Fruit fly (Drosophila melanogaster) whole organism, embryonic: ENCODE measurements around the gene swa.

Experiments
- Ada2b ChIP-seq: fragments of 200-800 bp; sonication (Bioruptor generic); IDR thresholded peaks from 2 replicates; pipeline ENCODE4 v1.3.6; 2022; ENCODE audit warnings: missing biosample characterization, missing genetic modification characterization
- Awh ChIP-seq: fragments of 200-800 bp; sonication (Bioruptor generic); IDR thresholded peaks from 2 replicates; pipeline ENCODE4, ENCODE4 v1.3.6; 2022; ENCODE audit warnings: missing biosample characterization, missing genetic modification characterization
- B-H1 ChIP-seq: fragments of 200-800 bp; sonication (Bioruptor generic); IDR thresholded peaks from 3 replicates; pipeline ENCODE4 v1.3.6; 2022; ENCODE audit warnings: missing biosample characterization, missing genetic modification characterization
- CG10209 ChIP-seq: fragments of 200-800 bp; sonication (Bioruptor generic); optimal IDR thresholded peaks from 3 replicates; lab custom pipeline; 2017; ENCODE audit warnings: missing biosample characterization, mild to moderate bottlenecking, missing genetic modification characterization, missing genetic modification reagents
- CG10565 ChIP-seq: fragments of 200-800 bp; sonication (Bioruptor generic); optimal IDR thresholded peaks from 3 replicates; lab custom pipeline; 2016; ENCODE audit warnings: missing biosample characterization, mild to moderate bottlenecking, missing genetic modification characterization
- CG12391 ChIP-seq: fragments of 200-800 bp; sonication (Bioruptor generic); optimal IDR thresholded peaks from 3 replicates; lab custom pipeline; 2018; ENCODE audit warnings: missing biosample characterization, mild to moderate bottlenecking, missing genetic modification characterization, moderate library complexity
- CG14050 ChIP-seq: fragments of 200-800 bp; sonication (Bioruptor generic); IDR thresholded peaks from 3 replicates; pipeline ENCODE4 v1.3.6; 2022; ENCODE audit warnings: missing biosample characterization, missing genetic modification characterization
- CG14667 ChIP-seq: fragments of 200-800 bp; sonication (Bioruptor generic); IDR thresholded peaks from 2 replicates; pipeline ENCODE4 v1.3.6; 2022; ENCODE audit warnings: missing biosample characterization, missing genetic modification characterization
- CG15601 ChIP-seq: fragments of 200-800 bp; sonication (Bioruptor generic); optimal IDR thresholded peaks from 3 replicates; lab custom pipeline; 2019; ENCODE audit warnings: missing biosample characterization, mild to moderate bottlenecking, missing genetic modification characterization, moderate library complexity
- CG16815 ChIP-seq: fragments of 200-800 bp; sonication (Bioruptor generic); optimal IDR thresholded peaks from 3 replicates; lab custom pipeline; 2017; ENCODE audit warnings: missing biosample characterization, mild to moderate bottlenecking, missing genetic modification characterization
- CG17385 ChIP-seq: fragments of 200-800 bp; sonication (Bioruptor generic); optimal IDR thresholded peaks from 3 replicates; lab custom pipeline; 2018; ENCODE audit warnings: missing biosample characterization, mild to moderate bottlenecking, missing genetic modification characterization
- CG1832 ChIP-seq: fragments of 200-800 bp; sonication (Bioruptor generic); optimal IDR thresholded peaks from 2 replicates; lab custom pipeline; 2017; ENCODE audit warnings: missing biosample characterization, mild to moderate bottlenecking, missing genetic modification characterization, inconsistent platforms
- CG18599 ChIP-seq: fragments of 200-800 bp; sonication (Bioruptor generic); optimal IDR thresholded peaks from 3 replicates; lab custom pipeline; 2017; ENCODE audit warnings: missing biosample characterization, missing genetic modification characterization, mild to moderate bottlenecking, moderate library complexity, missing genetic modification reagents
- CG18764 ChIP-seq: fragments of 200-800 bp; sonication (Bioruptor generic); optimal IDR thresholded peaks from 3 replicates; lab custom pipeline; 2016; ENCODE audit warnings: missing biosample characterization, missing genetic modification characterization
- CG2712 ChIP-seq: fragments of 200-800 bp; optimal IDR thresholded peaks from 3 replicates; lab custom pipeline; 2019; ENCODE audit warnings: missing biosample characterization, mild to moderate bottlenecking, missing genetic modification characterization, moderate library complexity
- CG42726 ChIP-seq: fragments of 200-800 bp; sonication (Bioruptor generic); IDR thresholded peaks from 2 replicates; pipeline ENCODE4 v1.3.6; 2022; ENCODE audit warnings: missing biosample characterization, missing genetic modification characterization; ENCODE audit not compliant: partially characterized antibody
- CG4424 ChIP-seq: fragments of 200-800 bp; sonication (Bioruptor generic); optimal IDR thresholded peaks from 3 replicates; lab custom pipeline; 2016; ENCODE audit warnings: missing biosample characterization, missing genetic modification characterization
- CG4617 ChIP-seq: fragments of 200-800 bp; sonication (Bioruptor generic); optimal IDR thresholded peaks from 3 replicates; lab custom pipeline; 2016; ENCODE audit warnings: missing biosample characterization, missing genetic modification characterization, borderline replicate concordance
- CG4854 ChIP-seq: fragments of 200-800 bp; sonication (Bioruptor generic); optimal IDR thresholded peaks from 2 replicates; lab custom pipeline; 2016; ENCODE audit warnings: missing biosample characterization, missing genetic modification characterization, inconsistent platforms
- CG7357 ChIP-seq: fragments of 200-800 bp; sonication (Bioruptor generic); IDR thresholded peaks from 3 replicates; pipeline ENCODE4 v1.3.6; 2022; ENCODE audit warnings: missing biosample characterization, missing genetic modification characterization
- CG7987 ChIP-seq: fragments of 200-800 bp; sonication (Bioruptor generic); optimal IDR thresholded peaks from 2 replicates; lab custom pipeline; 2018; ENCODE audit warnings: missing biosample characterization, mild to moderate bottlenecking, missing genetic modification characterization, moderate library complexity
- CG8765 ChIP-seq: fragments of 200-800 bp; sonication (Bioruptor generic); IDR thresholded peaks from 2 replicates; pipeline ENCODE4 v1.3.6; 2022; ENCODE audit warnings: missing biosample characterization, missing genetic modification characterization
- CG9817 ChIP-seq: fragments of 200-800 bp; sonication (Bioruptor generic); optimal IDR thresholded peaks from 2 replicates; lab custom pipeline; 2018; ENCODE audit warnings: missing biosample characterization, mild to moderate bottlenecking, missing genetic modification characterization, moderate library complexity
- Camta ChIP-seq: fragments of 200-800 bp; sonication (Bioruptor generic); optimal IDR thresholded peaks from 2 replicates; lab custom pipeline; 2016; ENCODE audit warnings: missing biosample characterization, missing genetic modification characterization
- Chrac-16 ChIP-seq: fragments of 200-800 bp; sonication (Bioruptor generic); optimal IDR thresholded peaks from 3 replicates; lab custom pipeline; 2016; ENCODE audit warnings: missing biosample characterization, missing genetic modification characterization
- MTF-1 ChIP-seq: fragments of 200-800 bp; sonication (Bioruptor generic); optimal IDR thresholded peaks from 2 replicates; lab custom pipeline; 2018; ENCODE audit warnings: missing biosample characterization, mild to moderate bottlenecking, missing genetic modification characterization, borderline replicate concordance
- NK7.1 ChIP-seq: fragments of 200-800 bp; sonication (Bioruptor generic); optimal IDR thresholded peaks from 3 replicates; lab custom pipeline; 2016; ENCODE audit warnings: missing biosample characterization, missing genetic modification characterization
- Nf-YB ChIP-seq: fragments of 200-800 bp; sonication (Bioruptor generic); optimal IDR thresholded peaks from 3 replicates; lab custom pipeline; 2019; ENCODE audit warnings: missing biosample characterization, mild to moderate bottlenecking, missing genetic modification characterization, moderate library complexity
- Oli ChIP-seq: fragments of 200-800 bp; sonication (Bioruptor generic); optimal IDR thresholded peaks from 2 replicates; lab custom pipeline; 2018; ENCODE audit warnings: missing biosample characterization, mild to moderate bottlenecking, missing genetic modification characterization, moderate library complexity
- abd-A ChIP-seq: fragments of 200-800 bp; sonication (Bioruptor generic); optimal IDR thresholded peaks from 3 replicates; lab custom pipeline; 2019; ENCODE audit warnings: missing biosample characterization, mild to moderate bottlenecking, missing genetic modification characterization, moderate library complexity
- ara ChIP-seq: fragments of 200-800 bp; sonication (Bioruptor generic); IDR thresholded peaks from 2 replicates; pipeline ENCODE4 v1.3.6; 2022; ENCODE audit warnings: missing biosample characterization, missing genetic modification characterization
- ase ChIP-seq: fragments of 200-800 bp; sonication (Bioruptor generic); IDR thresholded peaks from 3 replicates; pipeline ENCODE4 v1.3.6; 2022; ENCODE audit warnings: missing biosample characterization, missing genetic modification characterization
- bbx ChIP-seq: fragments of 200-800 bp; sonication (Bioruptor generic); IDR thresholded peaks from 2 replicates; pipeline ENCODE4 v1.3.6; 2022; ENCODE audit warnings: missing biosample characterization, missing genetic modification characterization; ENCODE audit not compliant: partially characterized antibody
- chif ChIP-seq, 2 experiments: fragments of 200-800 bp; sonication (Bioruptor generic); optimal IDR thresholded peaks; 3 replicates each; lab custom pipeline; 2016; ENCODE audit warnings: missing biosample characterization in 2 of 2, missing genetic modification characterization in 2 of 2
- ci ChIP-seq: fragments of 200-800 bp; sonication (Bioruptor generic); IDR thresholded peaks from 3 replicates; pipeline ENCODE4 v1.3.6; 2022; ENCODE audit warnings: missing biosample characterization, missing genetic modification characterization
- fru ChIP-seq: fragments of >200 bp; optimal IDR thresholded peaks from 2 replicates; lab custom pipeline; 2017
- gfzf ChIP-seq: fragments of 200-800 bp; sonication (Bioruptor generic); optimal IDR thresholded peaks from 2 replicates; lab custom pipeline; 2016; ENCODE audit warnings: missing biosample characterization, mild to moderate bottlenecking, missing genetic modification characterization, moderate library complexity
- gsb ChIP-seq: fragments of 200-800 bp; sonication (Bioruptor generic); IDR thresholded peaks from 2 replicates; pipeline ENCODE4 v1.3.6; 2022; ENCODE audit warnings: missing biosample characterization, missing genetic modification characterization
- gsb-n ChIP-seq: fragments of 200-800 bp; sonication (Bioruptor generic); optimal IDR thresholded peaks from 3 replicates; lab custom pipeline; 2018; ENCODE audit warnings: missing biosample characterization, mild to moderate bottlenecking, missing genetic modification characterization
- her ChIP-seq: fragments of 200-800 bp; sonication (Bioruptor generic); optimal IDR thresholded peaks from 2 replicates; lab custom pipeline; 2016; ENCODE audit warnings: missing biosample characterization, missing genetic modification characterization
- insv ChIP-seq, 2 experiments: fragments of 200-800 bp; sonication (Bioruptor generic); optimal IDR thresholded peaks; 3 replicates each; lab custom pipeline; 2016 to 2018; ENCODE audit warnings: missing biosample characterization in 2 of 2, missing genetic modification characterization in 2 of 2
- org-1 ChIP-seq: fragments of 200-800 bp; sonication (Bioruptor generic); optimal IDR thresholded peaks from 2 replicates; lab custom pipeline; 2017; ENCODE audit warnings: missing biosample characterization, missing genetic modification characterization
- pb ChIP-seq: fragments of 200-800 bp; sonication (Bioruptor generic); optimal IDR thresholded peaks from 3 replicates; lab custom pipeline; 2016; ENCODE audit warnings: missing biosample characterization, missing genetic modification characterization
- run ChIP-seq: fragments of 200-800 bp; sonication (Bioruptor generic); optimal IDR thresholded peaks from 3 replicates; lab custom pipeline; 2018; ENCODE audit warnings: missing biosample characterization, mild to moderate bottlenecking, missing genetic modification characterization
- salm ChIP-seq: fragments of 200-800 bp; sonication (Bioruptor generic); optimal IDR thresholded peaks from 2 replicates; lab custom pipeline; 2018; ENCODE audit warnings: missing biosample characterization, mild to moderate bottlenecking, missing genetic modification characterization
- shn ChIP-seq: fragments of 200-800 bp; sonication (Bioruptor generic); optimal IDR thresholded peaks from 3 replicates; lab custom pipeline; 2016; ENCODE audit warnings: missing biosample characterization, missing genetic modification characterization
- sna ChIP-seq: fragments of 200-800 bp; sonication (Bioruptor generic); IDR thresholded peaks from 2 replicates; pipeline ENCODE4 v1.3.6; 2022; ENCODE audit warnings: missing biosample characterization, missing genetic modification characterization; ENCODE audit not compliant: partially characterized antibody
- ssp ChIP-seq: fragments of 200-800 bp; sonication (Bioruptor generic); IDR thresholded peaks from 2 replicates; pipeline ENCODE4 v1.3.6; 2022; ENCODE audit warnings: missing biosample characterization, missing genetic modification characterization
- unpg ChIP-seq: fragments of 200-800 bp; sonication (Bioruptor generic); optimal IDR thresholded peaks from 3 replicates; lab custom pipeline; 2018; ENCODE audit warnings: missing biosample characterization, mild to moderate bottlenecking, missing genetic modification characterization, moderate library complexity
- usp ChIP-seq: fragments of >200 bp; optimal IDR thresholded peaks from 2 replicates; lab custom pipeline; 2017; ENCODE audit warnings: missing biosample characterization, missing genetic modification characterization
- vfl ChIP-seq: fragments of 200-800 bp; sonication (Bioruptor generic); optimal IDR thresholded peaks from 2 replicates; lab custom pipeline; 2016; ENCODE audit warnings: missing biosample characterization, missing genetic modification characterization

The swa gene

DNA sequence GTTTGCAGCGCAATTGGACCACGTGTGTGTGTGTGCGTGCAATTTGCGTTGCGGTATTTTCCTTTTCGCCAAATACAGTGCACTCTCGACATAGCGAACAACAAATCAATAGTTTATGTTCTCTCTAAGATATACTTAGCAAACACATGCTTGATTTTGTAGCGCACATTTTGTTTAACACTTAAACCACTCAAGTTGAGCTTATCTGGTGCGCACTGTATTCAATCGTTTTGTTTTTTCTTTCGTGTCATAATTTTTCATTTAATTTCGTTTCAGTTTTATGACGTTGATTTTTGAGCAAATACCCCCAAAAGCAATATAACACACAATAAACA lies 816 bp upstream of the swa start (continued):
- TF ChIP-seq bbx (GFP tag; lab: Robert Waterston, UW), result no peak
- TF ChIP-seq ara (GFP tag; lab: Robert Waterston, UW), result peak; percentile 73
- no peak for TF ChIP-seq sna
- peak; percentile 69 for TF ChIP-seq CG4424 (GFP tag; lab: Kevin White, UChicago)
- TF ChIP-seq gfzf (GFP tag; lab: Kevin White, UChicago), result no peak
- TF ChIP-seq gsb (GFP tag; lab: Robert Waterston, UW), result peak; percentile 85
- peak; percentile 85 for TF ChIP-seq CG14050
- TF ChIP-seq B-H1 (GFP tag; lab: Robert Waterston, UW), result peak; percentile 83
- TF ChIP-seq CG1832, result no peak
- peak; percentile 68 to 81 for TF ChIP-seq chif (GFP tag; optimal IDR thresholded peaks at IDR 0.05; lab: Kevin White, UChicago)
- peak; percentile 85 for TF ChIP-seq CG17385 (GFP tag; lab: Kevin White, UChicago)
- TF ChIP-seq gsb-n (tag; lab: Kevin White, UChicago), result no peak
- TF ChIP-seq shn (GFP tag; lab: Kevin White, UChicago), result peak; percentile 69
- TF ChIP-seq pb, result peak; percentile 79
- TF ChIP-seq Nf-YB (GFP tag; lab: Kevin White, UChicago), result peak; percentile 54
- peak; percentile 85 for TF ChIP-seq unpg
- TF ChIP-seq org-1 (GFP tag; lab: Kevin White, UChicago), result peak; percentile 74
- peak; percentile 88 for TF ChIP-seq CG14667 (GFP tag; lab: Robert Waterston, UW)
- TF ChIP-seq CG12391 (tag; lab: Kevin White, UChicago), result peak; percentile 79
- peak; percentile 79 for TF ChIP-seq CG7357 (GFP tag; lab: Robert Waterston, UW)
- no peak for TF ChIP-seq abd-A (tag; lab: Kevin White, UChicago)
- TF ChIP-seq CG16815 (GFP tag; lab: Kevin White, UChicago), result peak; percentile 71
- TF ChIP-seq ci, result peak; percentile 93
- TF ChIP-seq run (tag; lab: Kevin White, UChicago), result peak; percentile 50
- peak; percentile 65 for TF ChIP-seq CG4854 (GFP tag; lab: Kevin White, UChicago)
- peak; percentile 24 for TF ChIP-seq CG4617 (GFP tag; lab: Kevin White, UChicago)
- TF ChIP-seq CG18599 (GFP tag; lab: Kevin White, UChicago), result peak; percentile 92
- TF ChIP-seq CG10565 (GFP tag; lab: Kevin White, UChicago), result no peak
- peak; percentile 40 for TF ChIP-seq CG7987 (GFP tag; lab: Kevin White, UChicago)
- peak; percentile 53 for TF ChIP-seq CG18764 (GFP tag; lab: Kevin White, UChicago)
- peak; percentile 62; the same call in 1 of the 2 replicates for TF ChIP-seq CG8765 (GFP tag; lab: Robert Waterston, UW)
- TF ChIP-seq Camta (GFP tag; lab: Kevin White, UChicago), result peak; percentile 82
- TF ChIP-seq CG9817 (tag; lab: Kevin White, UChicago), result peak; percentile 92
- TF ChIP-seq NK7.1, result peak; percentile 83
- TF ChIP-seq Oli, result peak; percentile 82
- peak; percentile 70 for TF ChIP-seq ssp
- peak; percentile 77 for TF ChIP-seq Chrac-16 (GFP tag; lab: Kevin White, UChicago)
- TF ChIP-seq CG42726 (GFP tag; lab: Robert Waterston, UW), result no peak
- peak; percentile 88 for TF ChIP-seq Ada2b (GFP tag; lab: Robert Waterston, UW)
- peak; percentile 82 for TF ChIP-seq CG10209 (GFP tag; lab: Kevin White, UChicago)
- TF ChIP-seq fru (lab: Kevin White, UChicago), result no peak
- peak; percentile 29 for TF ChIP-seq salm (tag; lab: Kevin White, UChicago)
- peak; percentile 88 for TF ChIP-seq her (GFP tag; lab: Kevin White, UChicago)
- TF ChIP-seq Awh (GFP tag; lab: Robert Waterston, UW), result peak; percentile 79
- TF ChIP-seq CG15601 (tag; lab: Kevin White, UChicago), result peak; percentile 4
- TF ChIP-seq vfl (GFP tag; lab: Kevin White, UChicago), result peak; percentile 81
- TF ChIP-seq usp (GFP tag; lab: Kevin White, UChicago), result no peak
- TF ChIP-seq insv (GFP tag; optimal IDR thresholded peaks at IDR 0.05; lab: Kevin White, UChicago), result no peak
- peak; percentile 74 for TF ChIP-seq MTF-1 (GFP tag; lab: Kevin White, UChicago)
- TF ChIP-seq ase, result peak; percentile 84
- TF ChIP-seq CG2712 (tag; lab: Kevin White, UChicago), result peak; percentile 77
